Worm (Caenorhabditis elegans) whole organism, mixed stage, embryonic: Measurements from ENCODE around the gene prp-19.

Source experiments
- sptf-1 ChIP-seq: sonication (generic microtip); optimal IDR thresholded peaks from 2 replicates; lab custom pipeline; 2017; ENCODE audit warnings: mild to moderate bottlenecking, missing genetic modification characterization, moderate library complexity, missing compliant biosample characterization
- tbx-8 ChIP-seq: fragments of 200-800 bp; sonication (Bioruptor generic); optimal IDR thresholded peaks from 2 replicates; lab custom pipeline; 2018; ENCODE audit warnings: mild to moderate bottlenecking, missing genetic modification characterization, moderate library complexity, missing compliant biosample characterization

DNA sequence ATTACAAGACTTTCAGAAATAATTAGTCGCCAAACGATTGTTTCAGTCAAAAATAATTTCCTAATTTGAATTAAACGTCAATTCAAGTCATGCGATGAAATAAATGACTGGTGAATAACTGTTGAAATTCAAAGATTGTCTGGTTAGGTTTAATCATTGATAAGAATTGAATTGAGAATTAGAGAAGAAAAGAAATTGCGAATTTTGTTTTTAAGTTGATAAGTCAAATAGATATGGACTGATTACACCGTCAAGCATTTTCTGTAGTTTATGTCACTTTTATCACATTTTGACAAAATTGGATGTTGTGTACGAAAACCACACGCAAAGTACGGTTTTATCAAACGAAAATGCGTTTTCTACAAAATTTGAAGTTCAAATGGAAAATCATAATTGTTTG is 29.4 kb upstream of the prp-19 start:
- TF ChIP-seq tbx-8: no peak
- no peak for TF ChIP-seq sptf-1 (tag; lab: Kevin White, UChicago)
